Fruit fly (Drosophila melanogaster) whole organism, embryonic: ENCODE data around the gene Inx3.

ENCODE experiments used
- CG10147 ChIP-seq: fragments of 200-800 bp; sonication (Bioruptor generic); optimal IDR thresholded peaks from 2 replicates; lab custom pipeline; 2019; ENCODE audit warnings: missing biosample characterization, mild to moderate bottlenecking, missing genetic modification characterization, moderate library complexity
- CG1024 ChIP-seq: fragments of 200-800 bp; sonication (Bioruptor generic); IDR thresholded peaks from 2 replicates; pipeline ENCODE4 v1.3.6; 2022; ENCODE audit warnings: missing biosample characterization, missing genetic modification characterization
- CG10366 ChIP-seq: fragments of 200-800 bp; sonication (Bioruptor generic); IDR thresholded peaks from 2 replicates; pipeline ENCODE4 v1.3.6; 2022; ENCODE audit warnings: missing biosample characterization, missing genetic modification characterization
- CG10543 ChIP-seq: fragments of 200-800 bp; sonication (Bioruptor generic); optimal IDR thresholded peaks from 3 replicates; lab custom pipeline; 2017; ENCODE audit warnings: missing biosample characterization, mild to moderate bottlenecking, missing genetic modification characterization, moderate library complexity
- CG13775 ChIP-seq: fragments of 200-800 bp; sonication (Bioruptor generic); optimal IDR thresholded peaks from 3 replicates; lab custom pipeline; 2017; ENCODE audit warnings: missing biosample characterization, mild to moderate bottlenecking, missing genetic modification characterization
- CG15601 ChIP-seq: fragments of 200-800 bp; sonication (Bioruptor generic); optimal IDR thresholded peaks from 3 replicates; lab custom pipeline; 2019; ENCODE audit warnings: missing biosample characterization, mild to moderate bottlenecking, missing genetic modification characterization, moderate library complexity
- CG17612 ChIP-seq: fragments of 200-800 bp; sonication (Bioruptor generic); IDR thresholded peaks from 2 replicates; pipeline ENCODE4 v1.3.6; 2022; ENCODE audit warnings: missing biosample characterization, missing genetic modification characterization
- CG18476 ChIP-seq: fragments of 200-800 bp; sonication (Bioruptor generic); optimal IDR thresholded peaks from 2 replicates; lab custom pipeline; 2016; ENCODE audit warnings: missing biosample characterization, mild to moderate bottlenecking, missing genetic modification characterization
- CG32532 ChIP-seq: fragments of 200-800 bp; sonication (Bioruptor generic); IDR thresholded peaks from 2 replicates; pipeline ENCODE4 v1.3.6; 2022; ENCODE audit warnings: missing biosample characterization, missing genetic modification characterization
- CG6689 ChIP-seq: fragments of 200-800 bp; sonication (Bioruptor generic); IDR thresholded peaks from 2 replicates; pipeline ENCODE4 v1.3.6; 2022; ENCODE audit warnings: missing biosample characterization, missing genetic modification characterization
- CG7987 ChIP-seq: fragments of 200-800 bp; sonication (Bioruptor generic); optimal IDR thresholded peaks from 2 replicates; lab custom pipeline; 2018; ENCODE audit warnings: missing biosample characterization, mild to moderate bottlenecking, missing genetic modification characterization, moderate library complexity
- CG8089 ChIP-seq: fragments of 200-800 bp; sonication (Bioruptor generic); optimal IDR thresholded peaks from 3 replicates; lab custom pipeline; 2016; ENCODE audit warnings: missing biosample characterization, missing genetic modification characterization
- CG8478 ChIP-seq: fragments of >200 bp; optimal IDR thresholded peaks from 2 replicates; lab custom pipeline; 2018
- CG9215 ChIP-seq: fragments of 200-800 bp; sonication (Bioruptor generic); IDR thresholded peaks from 2 replicates; pipeline ENCODE4 v1.3.6; 2022; ENCODE audit warnings: missing biosample characterization, missing genetic modification characterization
- CG9727 ChIP-seq: fragments of 200-800 bp; sonication (Bioruptor generic); optimal IDR thresholded peaks from 3 replicates; lab custom pipeline; 2017; ENCODE audit warnings: missing biosample characterization, mild to moderate bottlenecking, missing genetic modification characterization
- CG9817 ChIP-seq: fragments of 200-800 bp; sonication (Bioruptor generic); optimal IDR thresholded peaks from 2 replicates; lab custom pipeline; 2018; ENCODE audit warnings: missing biosample characterization, mild to moderate bottlenecking, missing genetic modification characterization, moderate library complexity
- D19A ChIP-seq: fragments of 200-800 bp; optimal IDR thresholded peaks from 3 replicates; lab custom pipeline; 2019; ENCODE audit warnings: missing biosample characterization, mild to moderate bottlenecking, missing genetic modification characterization, moderate library complexity
- E2f2 ChIP-seq: fragments of 200-800 bp; sonication (Bioruptor generic); IDR thresholded peaks from 2 replicates; pipeline ENCODE4 v1.3.6; 2022; ENCODE audit warnings: missing biosample characterization, missing genetic modification characterization
- ERR ChIP-seq: fragments of 200-800 bp; sonication (Bioruptor generic); optimal IDR thresholded peaks from 2 replicates; lab custom pipeline; 2016; ENCODE audit warnings: missing biosample characterization, missing genetic modification characterization
- H15 ChIP-seq: fragments of 200-800 bp; sonication (Bioruptor generic); IDR thresholded peaks from 3 replicates; pipeline ENCODE4 v1.3.6; 2022; ENCODE audit warnings: missing biosample characterization, missing genetic modification characterization
- HmgD ChIP-seq: fragments of 200-800 bp; sonication (Bioruptor generic); optimal IDR thresholded peaks from 3 replicates; lab custom pipeline; 2016; ENCODE audit warnings: missing biosample characterization, missing genetic modification characterization
- Six4 ChIP-seq: fragments of 200-800 bp; sonication (Bioruptor generic); optimal IDR thresholded peaks from 2 replicates; lab custom pipeline; 2016; ENCODE audit warnings: missing biosample characterization, missing genetic modification characterization
- Sox100B ChIP-seq: fragments of 200-800 bp; sonication (Bioruptor generic); optimal IDR thresholded peaks from 3 replicates; lab custom pipeline; 2018; ENCODE audit warnings: missing biosample characterization, mild to moderate bottlenecking, missing genetic modification characterization
- Ssrp ChIP-seq: fragments of 200-800 bp; sonication (Bioruptor generic); optimal IDR thresholded peaks from 2 replicates; lab custom pipeline; 2018; ENCODE audit warnings: missing biosample characterization, mild to moderate bottlenecking, missing genetic modification characterization, moderate library complexity
- ac ChIP-seq: fragments of 200-800 bp; sonication (Bioruptor generic); optimal IDR thresholded peaks from 3 replicates; lab custom pipeline; 2017; ENCODE audit warnings: missing biosample characterization, mild to moderate bottlenecking, missing genetic modification characterization
- al ChIP-seq: fragments of 200-800 bp; sonication (Bioruptor generic); IDR thresholded peaks from 2 replicates; pipeline ENCODE4 v1.3.6; 2022; ENCODE audit warnings: missing biosample characterization, missing genetic modification characterization
- az2 ChIP-seq: fragments of 200-800 bp; sonication (Bioruptor generic); optimal IDR thresholded peaks from 3 replicates; lab custom pipeline; 2016; ENCODE audit warnings: missing biosample characterization, missing genetic modification characterization
- bbx ChIP-seq: fragments of 200-800 bp; sonication (Bioruptor generic); IDR thresholded peaks from 2 replicates; pipeline ENCODE4 v1.3.6; 2022; ENCODE audit warnings: missing biosample characterization, missing genetic modification characterization; ENCODE audit not compliant: partially characterized antibody
- btn ChIP-seq: fragments of 200-800 bp; sonication (Bioruptor generic); optimal IDR thresholded peaks from 2 replicates; lab custom pipeline; 2016; ENCODE audit warnings: missing biosample characterization, missing genetic modification characterization
- chm ChIP-seq: fragments of 200-800 bp; sonication (Bioruptor generic); IDR thresholded peaks from 2 replicates; pipeline ENCODE4 v1.3.6; 2022; ENCODE audit warnings: missing biosample characterization, missing genetic modification characterization
- corto ChIP-seq: fragments of 200-800 bp; sonication (Bioruptor generic); optimal IDR thresholded peaks from 2 replicates; lab custom pipeline; 2016; ENCODE audit warnings: missing biosample characterization, mild to moderate bottlenecking, missing genetic modification characterization, moderate library complexity
- crc ChIP-seq: fragments of 200-800 bp; sonication (Bioruptor generic); optimal IDR thresholded peaks from 2 replicates; lab custom pipeline; 2016; ENCODE audit warnings: missing biosample characterization, missing genetic modification characterization
- da ChIP-seq: fragments of 200-800 bp; sonication (Bioruptor generic); optimal IDR thresholded peaks from 2 replicates; lab custom pipeline; 2016; ENCODE audit warnings: missing biosample characterization, missing genetic modification characterization
- danr ChIP-seq: fragments of 200-800 bp; sonication (Bioruptor generic); IDR thresholded peaks from 2 replicates; pipeline ENCODE4 v1.3.6; 2022; ENCODE audit warnings: missing biosample characterization, missing genetic modification characterization
- hbn ChIP-seq: fragments of 200-800 bp; sonication (Bioruptor generic); IDR thresholded peaks from 2 replicates; pipeline ENCODE4 v1.3.6; 2022; ENCODE audit warnings: missing biosample characterization, missing genetic modification characterization; ENCODE audit not compliant: partially characterized antibody
- her ChIP-seq: fragments of 200-800 bp; sonication (Bioruptor generic); optimal IDR thresholded peaks from 2 replicates; lab custom pipeline; 2016; ENCODE audit warnings: missing biosample characterization, missing genetic modification characterization
- hkb ChIP-seq, 2 experiments: fragments of 200-800 bp in 1 of 2; fragments of >200 bp in 1 of 2; sonication (Bioruptor generic) in 1 of 2; IDR thresholded peaks in 1 of 2; optimal IDR thresholded peaks in 1 of 2; 2 replicates each; pipeline versions ENCODE4 v1.3.6 to Lab custom; 2017 to 2022; ENCODE audit warnings: missing biosample characterization in 1 of 2, missing genetic modification characterization in 1 of 2
- jumu ChIP-seq: fragments of 200-800 bp; sonication (Bioruptor generic); optimal IDR thresholded peaks from 3 replicates; lab custom pipeline; 2016; ENCODE audit warnings: missing biosample characterization, missing genetic modification characterization
- phol ChIP-seq: fragments of 200-800 bp; sonication (Bioruptor generic); optimal IDR thresholded peaks from 3 replicates; lab custom pipeline; 2018; ENCODE audit warnings: missing biosample characterization, mild to moderate bottlenecking, missing genetic modification characterization, moderate library complexity
- psq ChIP-seq: fragments of 200-800 bp; sonication (Bioruptor generic); optimal IDR thresholded peaks from 2 replicates; lab custom pipeline; 2017; ENCODE audit warnings: missing biosample characterization, missing genetic modification characterization
- seq ChIP-seq: fragments of 200-800 bp; sonication (Bioruptor generic); IDR thresholded peaks from 2 replicates; pipeline ENCODE4 v1.3.6; 2022; ENCODE audit warnings: missing biosample characterization, missing genetic modification characterization
- slbo ChIP-seq: fragments of 200-800 bp; sonication (Bioruptor generic); IDR thresholded peaks from 2 replicates; pipeline ENCODE4 v1.3.6; 2022; ENCODE audit warnings: missing biosample characterization, missing genetic modification characterization
- slou ChIP-seq: fragments of 200-800 bp; sonication (Bioruptor generic); optimal IDR thresholded peaks from 3 replicates; lab custom pipeline; 2016; ENCODE audit warnings: missing biosample characterization, missing genetic modification characterization
- sna ChIP-seq: fragments of 200-800 bp; sonication (Bioruptor generic); IDR thresholded peaks from 2 replicates; pipeline ENCODE4 v1.3.6; 2022; ENCODE audit warnings: missing biosample characterization, missing genetic modification characterization; ENCODE audit not compliant: partially characterized antibody
- ssp ChIP-seq: fragments of 200-800 bp; sonication (Bioruptor generic); IDR thresholded peaks from 2 replicates; pipeline ENCODE4 v1.3.6; 2022; ENCODE audit warnings: missing biosample characterization, missing genetic modification characterization
- tin ChIP-seq: fragments of 200-800 bp; sonication (Bioruptor generic); optimal IDR thresholded peaks from 3 replicates; lab custom pipeline; 2016; ENCODE audit warnings: missing biosample characterization, missing genetic modification characterization
- trem ChIP-seq: fragments of 200-800 bp; optimal IDR thresholded peaks from 3 replicates; lab custom pipeline; 2019; ENCODE audit warnings: missing biosample characterization, mild to moderate bottlenecking, missing genetic modification characterization, moderate library complexity
- wor ChIP-seq: fragments of 200-800 bp; sonication (Bioruptor generic); IDR thresholded peaks from 2 replicates; pipeline ENCODE4 v1.3.6; 2022; ENCODE audit warnings: missing biosample characterization, missing genetic modification characterization

Inx3 gene

DNA sequence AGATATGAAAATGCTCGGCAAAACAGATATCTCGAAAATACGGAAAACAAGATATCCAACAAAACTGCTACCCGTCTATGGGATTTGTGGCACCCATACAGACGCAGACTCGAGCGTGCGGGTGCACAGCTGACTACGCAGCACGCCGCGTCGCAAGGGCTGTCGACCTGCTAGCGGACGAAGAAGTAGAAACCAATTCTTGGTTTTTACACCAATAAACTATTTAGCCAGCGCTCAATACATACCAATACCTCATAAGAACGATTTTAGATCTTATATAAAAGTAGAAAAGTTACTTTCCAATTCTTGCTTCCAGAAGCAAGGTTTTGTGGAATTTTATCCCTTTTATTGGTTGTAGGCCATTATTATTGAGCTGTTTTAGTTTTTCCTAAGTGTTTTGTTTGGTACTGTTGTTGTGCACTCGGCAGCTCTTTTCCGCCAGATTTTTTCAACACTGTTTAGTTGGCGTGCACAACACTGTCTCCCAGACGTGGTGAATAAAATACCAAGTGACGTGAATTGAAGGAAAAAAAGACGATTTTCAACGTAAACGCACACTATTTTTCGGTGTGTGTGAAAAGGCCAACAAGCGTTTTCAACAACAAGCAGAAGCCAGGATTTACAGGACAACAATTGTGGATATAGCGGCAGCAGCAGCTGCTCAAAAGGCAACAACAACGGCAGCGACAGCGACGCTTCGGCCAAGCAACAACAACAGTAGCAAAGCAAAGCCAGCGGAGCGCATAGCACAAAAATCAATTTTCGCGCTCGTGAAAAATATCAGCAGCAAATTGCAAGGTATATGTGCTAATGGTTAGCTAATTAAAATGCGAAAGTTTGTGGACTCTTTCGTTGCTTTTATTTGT is 29.5 kb upstream of the Inx3 start (continued):
- TF ChIP-seq bbx (GFP tag; lab: Robert Waterston, UW) (no peak), CG13775 (GFP tag; lab: Kevin White, UChicago) (peak; percentile 63), Ssrp (peak; percentile 64), CG1024 (0 out of 2 replicates have a peak, but pooled peaks have one; percentile 31), Sox100B (GFP tag; lab: Kevin White, UChicago) (peak; percentile 71), CG10147 (GFP tag; lab: Kevin White, UChicago) (peak; percentile 79), trem (tag; lab: Kevin White, UChicago) (peak; percentile 54), HmgD (GFP tag; lab: Kevin White, UChicago) (peak; percentile 78), hkb (optimal IDR thresholded peaks at IDR 0.05; lab: Kevin White, UChicago) (peak; percentile 67), hkb (GFP tag; IDR thresholded peaks at IDR 0.05; lab: Robert Waterston, UW) (peak; percentile 63), ssp (peak; percentile 69), hbn (GFP tag; lab: Robert Waterston, UW) (no peak), D19A (tag; lab: Kevin White, UChicago) (peak; percentile 64), CG10543 (GFP tag; lab: Kevin White, UChicago) (peak; percentile 91), btn (GFP tag; lab: Kevin White, UChicago) (no peak), da (GFP tag; lab: Kevin White, UChicago) (peak; percentile 33), slou (GFP tag; lab: Kevin White, UChicago) (peak; percentile 53), crc (GFP tag; lab: Kevin White, UChicago) (peak; percentile 72), CG17612 (GFP tag; lab: Robert Waterston, UW) (peak; percentile 62; the same call in 1 of the 2 replicates), CG8478 (lab: Kevin White, UChicago) (peak; percentile 88), CG9727 (GFP tag; lab: Kevin White, UChicago) (peak; percentile 65), al (peak; percentile 65; the same call in 1 of the 2 replicates), tin (GFP tag; lab: Kevin White, UChicago) (peak; percentile 90), her (GFP tag; lab: Kevin White, UChicago) (peak; percentile 87), seq (GFP tag; lab: Robert Waterston, UW) (peak; percentile 42; the same call in 1 of the 2 replicates), CG6689 (peak; percentile 75; the same call in 1 of the 2 replicates), chm (0 out of 2 replicates have a peak, but pooled peaks have one; percentile 41), phol (tag; lab: Kevin White, UChicago) (peak; percentile 83), sna (GFP tag; lab: Robert Waterston, UW) (0 out of 2 replicates have a peak, but pooled peaks have one; percentile 12), CG9817 (peak; percentile 88), CG7987 (GFP tag; lab: Kevin White, UChicago) (peak; percentile 76), ERR (GFP tag; lab: Kevin White, UChicago) (peak; percentile 75), Six4 (GFP tag; lab: Kevin White, UChicago) (peak; percentile 68), H15 (GFP tag; lab: Robert Waterston, UW) (peak; percentile 69), ac (GFP tag; lab: Kevin White, UChicago) (peak; percentile 8), corto (no peak), psq (GFP tag; lab: Kevin White, UChicago) (no peak), az2 (GFP tag; lab: Kevin White, UChicago) (peak; percentile 66), CG32532 (GFP tag; lab: Robert Waterston, UW) (peak; percentile 78), CG8089 (GFP tag; lab: Kevin White, UChicago) (peak; percentile 83), CG10366 (GFP tag; lab: Robert Waterston, UW) (peak; percentile 40; the same call in 1 of the 2 replicates), CG18476 (GFP tag; lab: Kevin White, UChicago) (peak; percentile 70), CG9215 (GFP tag; lab: Robert Waterston, UW) (peak; percentile 79), wor (GFP tag; lab: Robert Waterston, UW) (no peak), danr (GFP tag; lab: Robert Waterston, UW) (peak; percentile 39; the same call in 1 of the 2 replicates), CG15601 (peak; percentile 28), jumu (GFP tag; lab: Kevin White, UChicago) (peak; percentile 90), E2f2 (GFP tag; lab: Robert Waterston, UW) (no peak; the same call in 1 of the 2 replicates), slbo (GFP tag; lab: Robert Waterston, UW) (peak; percentile 84)
